Worm (Caenorhabditis elegans) whole organism, L1 larva: ENCODE measurements around the gene tbcb-1.

Source experiments
- C16A3.4 ChIP-seq: fragments of 150-350 bp; optimal IDR thresholded peaks from 2 replicates; lab custom pipeline; 2014; ENCODE audit warnings: missing biosample characterization, missing genetic modification characterization
- C34B4.2 ChIP-seq: sonication (generic microtip); optimal IDR thresholded peaks from 2 replicates; lab custom pipeline; 2017; ENCODE audit warnings: mild to moderate bottlenecking, missing genetic modification characterization, missing compliant biosample characterization
- alr-1 ChIP-seq: fragments of 200-800 bp; sonication (Bioruptor generic); optimal IDR thresholded peaks from 2 replicates; lab custom pipeline; 2018; ENCODE audit warnings: borderline replicate concordance, mild to moderate bottlenecking, missing genetic modification characterization, missing compliant biosample characterization
- aly-2 ChIP-seq: fragments of 150-350 bp; optimal IDR thresholded peaks from 2 replicates; lab custom pipeline; 2014; ENCODE audit warnings: missing biosample characterization, missing genetic modification characterization
- ama-1 ChIP-seq: fragments of 150-350 bp; optimal IDR thresholded peaks from 2 replicates; lab custom pipeline; 2014
- blmp-1 ChIP-seq: fragments of 150-350 bp; optimal IDR thresholded peaks from 2 replicates; lab custom pipeline; 2014; ENCODE audit warnings: missing biosample characterization, missing genetic modification characterization
- ceh-8 ChIP-seq: fragments of 200-800 bp; sonication (Bioruptor generic); optimal IDR thresholded peaks from 2 replicates; lab custom pipeline; 2018; ENCODE audit warnings: mild to moderate bottlenecking, missing genetic modification characterization, moderate library complexity, missing compliant biosample characterization
- ceh-90 ChIP-seq: sonication (generic microtip); optimal IDR thresholded peaks from 2 replicates; lab custom pipeline; 2016; ENCODE audit warnings: missing genetic modification characterization, missing compliant biosample characterization
- dsc-1 ChIP-seq: sonication (generic microtip); optimal IDR thresholded peaks from 2 replicates; lab custom pipeline; 2016; ENCODE audit warnings: mild to moderate bottlenecking, missing genetic modification characterization, missing compliant biosample characterization
- efl-1 ChIP-seq, 4 experiments: fragments of 150-350 bp; optimal IDR thresholded peaks in 3 of 4; peaks in 1 of 4; 1 replicate in 1 of 4; 2 replicates in 3 of 4; lab custom pipeline; 2014; ENCODE audit warnings: missing biosample characterization in 2 of 4, missing genetic modification characterization in 2 of 4, missing genetic modification reagents in 2 of 4
- efl-3 ChIP-seq: fragments of 200-800 bp; sonication (Bioruptor generic); optimal IDR thresholded peaks from 2 replicates; lab custom pipeline; 2018; ENCODE audit warnings: mild to moderate bottlenecking, missing genetic modification characterization, missing compliant biosample characterization
- egl-27 ChIP-seq, 2 experiments: fragments of 150-350 bp in 1 of 2; sonication (generic microtip); optimal IDR thresholded peaks; 3 replicates each; lab custom pipeline; 2017 to 2018; ENCODE audit warnings: missing biosample characterization in 2 of 2, missing genetic modification characterization in 2 of 2, missing genetic modification reagents in 2 of 2
- elt-3 ChIP-seq, 6 experiments: fragments of 150-350 bp in 1 of 6; sonication (generic microtip); optimal IDR thresholded peaks; 2 replicates each; lab custom pipeline; 2017 to 2018; ENCODE audit warnings: missing biosample characterization in 6 of 6, missing genetic modification characterization in 6 of 6, inconsistent platforms in 1 of 6
- ets-5 ChIP-seq: fragments of 200-800 bp; sonication (Bioruptor generic); IDR thresholded peaks from 2 replicates; pipeline ENCODE4 v1.3.6; 2022; ENCODE audit warnings: missing genetic modification characterization, missing compliant biosample characterization
- fkh-4 ChIP-seq: sonication (generic microtip); optimal IDR thresholded peaks from 2 replicates; lab custom pipeline; 2016; ENCODE audit warnings: missing compliant biosample characterization, missing genetic modification characterization, borderline replicate concordance
- grh-1 ChIP-seq: fragments of 200-800 bp; sonication (Bioruptor generic); IDR thresholded peaks from 2 replicates; pipeline ENCODE4 v1.3.6; 2022; ENCODE audit warnings: missing genetic modification reagents, missing genetic modification characterization, missing compliant biosample characterization
- hlh-4 ChIP-seq: sonication (generic microtip); optimal IDR thresholded peaks from 2 replicates; lab custom pipeline; 2016; ENCODE audit warnings: mild to moderate bottlenecking, missing genetic modification characterization, missing compliant biosample characterization
- hpl-2 ChIP-seq: fragments of 150-350 bp; optimal IDR thresholded peaks from 2 replicates; lab custom pipeline; 2014; ENCODE audit warnings: missing biosample characterization, missing genetic modification reagents, missing genetic modification characterization
- irx-1 ChIP-seq: sonication (generic microtip); optimal IDR thresholded peaks from 2 replicates; lab custom pipeline; 2016; ENCODE audit warnings: missing genetic modification characterization, missing compliant biosample characterization
- jun-1 ChIP-seq: fragments of 150-350 bp; optimal IDR thresholded peaks from 2 replicates; lab custom pipeline; 2014; ENCODE audit warnings: missing biosample characterization, missing genetic modification reagents, missing genetic modification characterization
- lin-13 ChIP-seq: fragments of 150-350 bp; optimal IDR thresholded peaks from 2 replicates; lab custom pipeline; 2014; ENCODE audit warnings: missing biosample characterization, missing genetic modification reagents, missing genetic modification characterization
- lin-39 ChIP-seq: fragments of 150-350 bp; optimal IDR thresholded peaks from 2 replicates; lab custom pipeline; 2014; ENCODE audit warnings: missing biosample characterization, missing genetic modification reagents, missing genetic modification characterization
- lsy-2 ChIP-seq, 2 experiments: fragments of 150-350 bp; optimal IDR thresholded peaks; 2 replicates each; lab custom pipeline; 2014; ENCODE audit warnings: missing biosample characterization in 2 of 2, missing genetic modification characterization in 2 of 2
- mab-9 ChIP-seq: fragments of 200-800 bp; sonication (Bioruptor generic); IDR thresholded peaks from 2 replicates; pipeline ENCODE4 v1.3.6; 2022; ENCODE audit warnings: missing genetic modification reagents, missing genetic modification characterization, missing compliant biosample characterization
- mdl-1 ChIP-seq, 2 experiments: fragments of 150-350 bp; optimal IDR thresholded peaks; 2 replicates each; lab custom pipeline; 2014 to 2017; ENCODE audit warnings: missing biosample characterization in 2 of 2, missing genetic modification characterization in 2 of 2, inconsistent platforms in 1 of 2
- mef-2 ChIP-seq: fragments of 150-350 bp; optimal IDR thresholded peaks from 2 replicates; lab custom pipeline; 2014; ENCODE audit warnings: missing biosample characterization, missing genetic modification characterization
- nhr-12 ChIP-seq: sonication (generic microtip); optimal IDR thresholded peaks from 2 replicates; lab custom pipeline; 2017; ENCODE audit warnings: missing biosample characterization, missing genetic modification characterization
- nhr-19 ChIP-seq: fragments of 200-800 bp; sonication (Bioruptor generic); conservative IDR thresholded peaks from 2 replicates; pipeline ENCODE4 v1.3.6; 2022; ENCODE audit warnings: missing genetic modification characterization, missing compliant biosample characterization
- nhr-20 ChIP-seq: sonication (generic microtip); optimal IDR thresholded peaks from 2 replicates; lab custom pipeline; 2016; ENCODE audit warnings: mild to moderate bottlenecking, missing genetic modification characterization, missing compliant biosample characterization
- nhr-237 ChIP-seq: fragments of 150-350 bp; optimal IDR thresholded peaks from 2 replicates; lab custom pipeline; 2014; ENCODE audit warnings: missing biosample characterization, missing genetic modification characterization
- nhr-28 ChIP-seq: fragments of 150-350 bp; optimal IDR thresholded peaks from 2 replicates; lab custom pipeline; 2014; ENCODE audit warnings: missing biosample characterization, missing genetic modification characterization
- nhr-47 ChIP-seq: sonication (generic microtip); optimal IDR thresholded peaks from 2 replicates; lab custom pipeline; 2016; ENCODE audit warnings: mild to moderate bottlenecking, missing genetic modification characterization, moderate library complexity, missing compliant biosample characterization
- nhr-76 ChIP-seq: sonication (generic microtip); optimal IDR thresholded peaks from 2 replicates; lab custom pipeline; 2017; ENCODE audit warnings: missing biosample characterization, missing genetic modification characterization
- nhr-77 ChIP-seq: fragments of 150-350 bp; optimal IDR thresholded peaks from 2 replicates; lab custom pipeline; 2014; ENCODE audit warnings: missing biosample characterization, missing genetic modification characterization
- nhr-85 ChIP-seq: sonication (generic microtip); peaks from one replicate; lab custom pipeline; 2016; ENCODE audit warnings: missing genetic modification characterization, inconsistent platforms, missing compliant biosample characterization
- pax-3 ChIP-seq: fragments of 200-800 bp; sonication (Bioruptor generic); optimal IDR thresholded peaks from 2 replicates; lab custom pipeline; 2018; ENCODE audit warnings: mild to moderate bottlenecking, missing genetic modification characterization, moderate library complexity, missing compliant biosample characterization
- pqm-1 ChIP-seq: sonication (generic microtip); optimal IDR thresholded peaks from 3 replicates; lab custom pipeline; 2017; ENCODE audit warnings: missing biosample characterization, missing genetic modification characterization
- skn-1 ChIP-seq: fragments of 150-350 bp; optimal IDR thresholded peaks from 2 replicates; lab custom pipeline; 2014; ENCODE audit warnings: missing biosample characterization, missing genetic modification characterization
- snu-23 ChIP-seq: sonication (generic microtip); optimal IDR thresholded peaks from 2 replicates; lab custom pipeline; 2016; ENCODE audit warnings: missing genetic modification characterization, missing compliant biosample characterization
- sptf-1 ChIP-seq: fragments of 150-350 bp; optimal IDR thresholded peaks from 2 replicates; lab custom pipeline; 2014; ENCODE audit warnings: missing biosample characterization, missing genetic modification characterization
- sup-37 ChIP-seq: fragments of 200-800 bp; sonication (Bioruptor generic); optimal IDR thresholded peaks from 2 replicates; lab custom pipeline; 2018; ENCODE audit warnings: mild to moderate bottlenecking, missing genetic modification characterization, missing compliant biosample characterization
- swsn-7 ChIP-seq: sonication (generic microtip); optimal IDR thresholded peaks from 2 replicates; lab custom pipeline; 2016; ENCODE audit warnings: missing genetic modification characterization, missing compliant biosample characterization
- tbx-2 ChIP-seq: sonication (generic microtip); optimal IDR thresholded peaks from 2 replicates; lab custom pipeline; 2016; ENCODE audit warnings: missing genetic modification characterization, missing compliant biosample characterization
- tlp-1 ChIP-seq: fragments of 150-350 bp; optimal IDR thresholded peaks from 2 replicates; lab custom pipeline; 2014; ENCODE audit warnings: missing biosample characterization, missing genetic modification characterization
- unc-30 ChIP-seq: sonication (generic microtip); optimal IDR thresholded peaks from 2 replicates; lab custom pipeline; 2017; ENCODE audit warnings: missing biosample characterization, missing genetic modification characterization
- unc-86 ChIP-seq: sonication (generic microtip); optimal IDR thresholded peaks from 2 replicates; lab custom pipeline; 2016; ENCODE audit warnings: missing genetic modification characterization, missing compliant biosample characterization
- unc-98 ChIP-seq: fragments of 200-800 bp; sonication (Bioruptor generic); IDR thresholded peaks from 2 replicates; pipeline ENCODE4 v1.3.6; 2022; ENCODE audit warnings: missing genetic modification characterization, missing compliant biosample characterization
- xbp-1 ChIP-seq: sonication (generic microtip); optimal IDR thresholded peaks from 2 replicates; lab custom pipeline; 2016; ENCODE audit warnings: missing genetic modification characterization, missing compliant biosample characterization
- zag-1 ChIP-seq: fragments of 150-350 bp; optimal IDR thresholded peaks from 2 replicates; lab custom pipeline; 2014; ENCODE audit warnings: missing biosample characterization, missing genetic modification characterization

Gene tbcb-1

ce11 chrV:13621720-13622119, 29.8 kb downstream of the tbcb-1 start, which contains the start of gene F53F4.16:
Gene F53F4.16 (minus strand): TSS chrV:13621820.
- TF ChIP-seq xbp-1 (tag; lab: Kevin White, UChicago) (no peak), blmp-1 (tag; lab: Kevin White, UChicago) (no peak), efl-1 (optimal IDR thresholded peaks at IDR 0.05; lab: Kevin White, UChicago) (no peak), efl-1 (GFP tag; optimal IDR thresholded peaks at IDR 0.05 in 1 of 2; lab: Kevin White, UChicago) (no peak)

ce11 chrV:13624424-13624823, 32.5 kb downstream of the tbcb-1 start, which contains the start of gene F53F4.11:
Gene F53F4.11 (minus strand): TSS chrV:13624524.
- no peak for TF ChIP-seq C34B4.2 (tag; lab: Kevin White, UChicago)
- no peak for TF ChIP-seq pqm-1 (tag; lab: Kevin White, UChicago)
- no peak for TF ChIP-seq ets-5 (GFP tag; lab: Robert Waterston, UW)
- no peak for TF ChIP-seq elt-3 (tag; optimal IDR thresholded peaks at IDR 0.05; lab: Kevin White, UChicago)
- no peak for TF ChIP-seq unc-30 (tag; lab: Kevin White, UChicago)
- no peak for TF ChIP-seq unc-98 (GFP tag; lab: Robert Waterston, UW)
- no peak for TF ChIP-seq ceh-90 (tag; lab: Kevin White, UChicago)
- TF ChIP-seq sup-37 (GFP tag; lab: Kevin White, UChicago): no peak
- no peak for TF ChIP-seq irx-1
- TF ChIP-seq nhr-77: no peak
- TF ChIP-seq nhr-237: no peak
- TF ChIP-seq zag-1 (tag; lab: Kevin White, UChicago): no peak
- TF ChIP-seq pax-3 (tag; lab: Kevin White, UChicago): no peak
- TF ChIP-seq nhr-20 (tag; lab: Kevin White, UChicago): no peak
- no peak for TF ChIP-seq nhr-85 (tag; lab: Kevin White, UChicago)
- TF ChIP-seq unc-86: no peak
- no peak for TF ChIP-seq nhr-28 (tag; lab: Kevin White, UChicago)
- TF ChIP-seq efl-1 (optimal IDR thresholded peaks at IDR 0.05; lab: Kevin White, UChicago): no peak
- TF ChIP-seq efl-1 (GFP tag; optimal IDR thresholded peaks at IDR 0.05 in 1 of 2; lab: Kevin White, UChicago): no peak
- no peak for TF ChIP-seq mdl-1 (tag; optimal IDR thresholded peaks at IDR 0.05; lab: Kevin White, UChicago)
- TF ChIP-seq, all 84 proteins: peak for 0

DNA sequence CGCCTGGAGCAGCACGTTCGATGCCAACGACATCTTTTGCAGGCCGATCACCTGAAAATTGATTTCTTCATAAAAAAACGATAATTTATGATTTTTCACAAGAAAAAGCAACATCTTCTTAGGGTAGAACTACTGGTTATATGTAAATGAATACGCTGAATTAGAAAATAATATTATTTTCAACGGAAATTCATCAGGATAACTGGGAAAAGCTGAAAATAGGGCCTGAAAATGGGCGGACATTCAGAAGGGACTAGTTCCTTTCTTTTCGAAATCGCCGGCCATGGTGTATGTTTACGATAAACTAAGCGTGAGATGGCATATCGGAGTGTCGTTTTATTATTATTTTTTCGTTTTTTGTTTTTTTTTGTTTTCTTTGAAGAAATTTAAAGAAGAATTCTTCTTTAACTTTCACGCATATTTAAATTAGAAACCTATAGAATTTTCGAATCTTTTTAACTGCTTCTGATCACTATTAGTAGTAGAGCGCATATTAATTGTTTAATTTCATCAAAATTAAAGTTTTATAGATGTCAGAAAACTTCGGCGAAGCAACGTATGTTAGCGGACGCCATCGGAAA, 33.7 kb downstream of the tbcb-1 start, which contains the start of the genes nduv-2 and F53F4.12:
Gene nduv-2 (minus strand): TSS at position 51 of the 581 bp plus-strand sequence.
Gene F53F4.12 (plus strand): TSS at position 531 of the 581 bp plus-strand sequence.
- TF ChIP-seq mab-9 (GFP tag; lab: Robert Waterston, UW) (no peak), nhr-47 (tag; lab: Kevin White, UChicago) (peak; percentile 1), ama-1 (lab: Kevin White, UChicago) (no peak), nhr-19 (GFP tag; lab: Robert Waterston, UW) (no peak), jun-1 (tag; lab: Kevin White, UChicago) (no peak), tlp-1 (tag; lab: Kevin White, UChicago) (no peak), ceh-8 (GFP tag; lab: Kevin White, UChicago) (no peak), skn-1 (tag; lab: Kevin White, UChicago) (peak; percentile 10), pax-3 (tag; lab: Kevin White, UChicago) (no peak), ceh-90 (tag; lab: Kevin White, UChicago) (no peak), C16A3.4 (tag; lab: Kevin White, UChicago) (peak; percentile 20), nhr-76 (tag; lab: Kevin White, UChicago) (no peak), alr-1 (tag; lab: Kevin White, UChicago) (no peak), aly-2 (tag; lab: Kevin White, UChicago) (no peak), swsn-7 (tag; lab: Kevin White, UChicago) (no peak), sptf-1 (tag; lab: Kevin White, UChicago) (no peak), egl-27 (tag; optimal IDR thresholded peaks at IDR 0.05; lab: Kevin White, UChicago) (no peak), lin-39 (tag; lab: Kevin White, UChicago) (no peak), fkh-4 (no peak), snu-23 (GFP tag; lab: Kevin White, UChicago) (peak; percentile 45), efl-3 (GFP tag; lab: Kevin White, UChicago) (no peak), hlh-4 (tag; lab: Kevin White, UChicago) (no peak), hpl-2 (GFP tag; lab: Kevin White, UChicago) (no peak), lsy-2 (tag; optimal IDR thresholded peaks at IDR 0.05; lab: Kevin White, UChicago) (peak in 1 of 2 experiments; percentile 66), blmp-1 (tag; lab: Kevin White, UChicago) (peak; percentile 47), nhr-20 (tag; lab: Kevin White, UChicago) (no peak), nhr-12 (tag; lab: Kevin White, UChicago) (no peak), nhr-85 (tag; lab: Kevin White, UChicago) (no peak), dsc-1 (tag; lab: Kevin White, UChicago) (no peak), mef-2 (tag; lab: Kevin White, UChicago) (no peak), nhr-237 (no peak), grh-1 (no peak), lin-13 (GFP tag; lab: Kevin White, UChicago) (no peak), tbx-2 (tag; lab: Kevin White, UChicago) (peak; percentile 19), ets-5 (GFP tag; lab: Robert Waterston, UW) (no peak)
